Fruit fly (Drosophila melanogaster) whole organism, embryonic: ENCODE measurements around the gene CG6028.
A peak's percentile ranks its signal among the peaks of the same experiment; 100 is the strongest.

Experiments used
- Atf-2 ChIP-seq: fragments of 200-800 bp; sonication (Bioruptor generic); optimal IDR thresholded peaks from 2 replicates; lab custom pipeline; 2016; ENCODE audit warnings: missing biosample characterization, missing genetic modification characterization
- Atf3 ChIP-seq: fragments of 200-800 bp; sonication (Bioruptor generic); optimal IDR thresholded peaks from 3 replicates; lab custom pipeline; 2016; ENCODE audit warnings: missing biosample characterization, missing genetic modification characterization
- CG1024 ChIP-seq: fragments of 200-800 bp; sonication (Bioruptor generic); IDR thresholded peaks from 2 replicates; pipeline ENCODE4 v1.3.6; 2022; ENCODE audit warnings: missing biosample characterization, missing genetic modification characterization
- CG11723 ChIP-seq: fragments of 200-800 bp; sonication (Bioruptor generic); optimal IDR thresholded peaks from 2 replicates; lab custom pipeline; 2017; ENCODE audit warnings: missing biosample characterization, mild to moderate bottlenecking, missing genetic modification characterization
- CG12769 ChIP-seq: fragments of 200-800 bp; sonication (Bioruptor generic); optimal IDR thresholded peaks from 2 replicates; lab custom pipeline; 2019; ENCODE audit warnings: missing biosample characterization, mild to moderate bottlenecking, missing genetic modification characterization, moderate library complexity
- CG14860 ChIP-seq: fragments of 200-800 bp; sonication (Bioruptor generic); IDR thresholded peaks from 3 replicates; pipeline ENCODE4 v1.3.6; 2022; ENCODE audit warnings: missing biosample characterization, missing genetic modification characterization; ENCODE audit not compliant: partially characterized antibody
- CG15696 ChIP-seq: fragments of 200-800 bp; sonication (Bioruptor generic); optimal IDR thresholded peaks from 2 replicates; lab custom pipeline; 2019; ENCODE audit warnings: missing biosample characterization, mild to moderate bottlenecking, missing genetic modification characterization, moderate library complexity
- CG1832 ChIP-seq: fragments of 200-800 bp; sonication (Bioruptor generic); optimal IDR thresholded peaks from 2 replicates; lab custom pipeline; 2017; ENCODE audit warnings: missing biosample characterization, mild to moderate bottlenecking, missing genetic modification characterization, inconsistent platforms
- CG18599 ChIP-seq: fragments of 200-800 bp; sonication (Bioruptor generic); optimal IDR thresholded peaks from 3 replicates; lab custom pipeline; 2017; ENCODE audit warnings: missing biosample characterization, missing genetic modification characterization, mild to moderate bottlenecking, moderate library complexity, missing genetic modification reagents
- CG2202 ChIP-seq: fragments of 200-800 bp; sonication (Bioruptor generic); optimal IDR thresholded peaks from 2 replicates; lab custom pipeline; 2018; ENCODE audit warnings: missing biosample characterization, mild to moderate bottlenecking, missing genetic modification characterization
- CG2678 ChIP-seq: fragments of 200-800 bp; sonication (Bioruptor generic); optimal IDR thresholded peaks from 3 replicates; lab custom pipeline; 2019; ENCODE audit warnings: missing biosample characterization, mild to moderate bottlenecking, missing genetic modification characterization, moderate library complexity
- CG2712 ChIP-seq: fragments of 200-800 bp; optimal IDR thresholded peaks from 3 replicates; lab custom pipeline; 2019; ENCODE audit warnings: missing biosample characterization, mild to moderate bottlenecking, missing genetic modification characterization, moderate library complexity
- CG2875 ChIP-seq: fragments of 200-800 bp; sonication (Bioruptor generic); optimal IDR thresholded peaks from 2 replicates; lab custom pipeline; 2017; ENCODE audit warnings: missing biosample characterization, mild to moderate bottlenecking, missing genetic modification characterization, missing genetic modification reagents
- CG32772 ChIP-seq: fragments of 200-800 bp; sonication (Bioruptor generic); IDR thresholded peaks from 2 replicates; pipeline ENCODE4 v1.3.6; 2022; ENCODE audit warnings: missing biosample characterization, missing genetic modification characterization
- CG33557 ChIP-seq: fragments of 200-800 bp; sonication (Bioruptor generic); optimal IDR thresholded peaks from 2 replicates; lab custom pipeline; 2019; ENCODE audit warnings: missing biosample characterization, mild to moderate bottlenecking, missing genetic modification characterization, moderate library complexity
- CG4707 ChIP-seq: fragments of 200-800 bp; sonication (Bioruptor generic); optimal IDR thresholded peaks from 2 replicates; lab custom pipeline; 2018; ENCODE audit warnings: missing biosample characterization, mild to moderate bottlenecking, missing genetic modification characterization, moderate library complexity
- CG7357 ChIP-seq: fragments of 200-800 bp; sonication (Bioruptor generic); IDR thresholded peaks from 3 replicates; pipeline ENCODE4 v1.3.6; 2022; ENCODE audit warnings: missing biosample characterization, missing genetic modification characterization
- CG7745 ChIP-seq: fragments of 200-800 bp; sonication (Bioruptor generic); optimal IDR thresholded peaks from 2 replicates; lab custom pipeline; 2018; ENCODE audit warnings: missing biosample characterization, mild to moderate bottlenecking, missing genetic modification characterization, moderate library complexity
- CG7839 ChIP-seq: fragments of 200-800 bp; sonication (Bioruptor generic); optimal IDR thresholded peaks from 3 replicates; lab custom pipeline; 2018; ENCODE audit warnings: missing biosample characterization, mild to moderate bottlenecking, missing genetic modification characterization, moderate library complexity
- CG8290 ChIP-seq, 3 experiments: fragments of 200-800 bp; sonication (Bioruptor generic); optimal IDR thresholded peaks; 2 replicates each; lab custom pipeline; 2016 to 2019; ENCODE audit warnings: missing biosample characterization in 3 of 3, missing genetic modification characterization in 3 of 3, mild to moderate bottlenecking in 2 of 3, moderate library complexity in 1 of 3
- CG8359 ChIP-seq: fragments of 200-800 bp; sonication (Bioruptor generic); optimal IDR thresholded peaks from 2 replicates; lab custom pipeline; 2017; ENCODE audit warnings: missing biosample characterization, mild to moderate bottlenecking, missing genetic modification characterization, borderline replicate concordance
- CG8478 ChIP-seq: fragments of >200 bp; optimal IDR thresholded peaks from 2 replicates; lab custom pipeline; 2018
- CG9215 ChIP-seq: fragments of 200-800 bp; sonication (Bioruptor generic); IDR thresholded peaks from 2 replicates; pipeline ENCODE4 v1.3.6; 2022; ENCODE audit warnings: missing biosample characterization, missing genetic modification characterization
- CG9876 ChIP-seq: fragments of 200-800 bp; sonication (Bioruptor generic); optimal IDR thresholded peaks from 2 replicates; lab custom pipeline; 2016; ENCODE audit warnings: missing biosample characterization, missing genetic modification characterization
- Dad ChIP-seq: fragments of 200-800 bp; sonication (Bioruptor generic); optimal IDR thresholded peaks from 3 replicates; lab custom pipeline; 2016; ENCODE audit warnings: missing biosample characterization, missing genetic modification characterization
- Dfd ChIP-seq, 2 experiments: fragments of >200 bp; optimal IDR thresholded peaks; 2 replicates each; lab custom pipeline; 2017; ENCODE audit warnings: missing biosample characterization in 2 of 2, missing genetic modification characterization in 2 of 2
- E2f2 ChIP-seq: fragments of 200-800 bp; sonication (Bioruptor generic); IDR thresholded peaks from 2 replicates; pipeline ENCODE4 v1.3.6; 2022; ENCODE audit warnings: missing biosample characterization, missing genetic modification characterization
- Fer1 ChIP-seq: fragments of 200-800 bp; sonication (Bioruptor generic); optimal IDR thresholded peaks from 2 replicates; lab custom pipeline; 2017; ENCODE audit warnings: missing biosample characterization, mild to moderate bottlenecking, missing genetic modification characterization
- HmgD ChIP-seq: fragments of 200-800 bp; sonication (Bioruptor generic); optimal IDR thresholded peaks from 3 replicates; lab custom pipeline; 2016; ENCODE audit warnings: missing biosample characterization, missing genetic modification characterization
- Nf-YB ChIP-seq: fragments of 200-800 bp; sonication (Bioruptor generic); optimal IDR thresholded peaks from 3 replicates; lab custom pipeline; 2019; ENCODE audit warnings: missing biosample characterization, mild to moderate bottlenecking, missing genetic modification characterization, moderate library complexity
- Ravus ChIP-seq: fragments of 200-800 bp; sonication (Bioruptor generic); IDR thresholded peaks from 2 replicates; pipeline ENCODE4 v1.3.6; 2022; ENCODE audit warnings: missing biosample characterization, missing genetic modification characterization
- Side ChIP-seq: fragments of 200-800 bp; sonication (Bioruptor generic); optimal IDR thresholded peaks from 2 replicates; lab custom pipeline; 2016; ENCODE audit warnings: missing biosample characterization, missing genetic modification characterization
- Sox100B ChIP-seq: fragments of 200-800 bp; sonication (Bioruptor generic); optimal IDR thresholded peaks from 3 replicates; lab custom pipeline; 2018; ENCODE audit warnings: missing biosample characterization, mild to moderate bottlenecking, missing genetic modification characterization
- al ChIP-seq: fragments of 200-800 bp; sonication (Bioruptor generic); IDR thresholded peaks from 2 replicates; pipeline ENCODE4 v1.3.6; 2022; ENCODE audit warnings: missing biosample characterization, missing genetic modification characterization
- ase ChIP-seq: fragments of 200-800 bp; sonication (Bioruptor generic); IDR thresholded peaks from 3 replicates; pipeline ENCODE4 v1.3.6; 2022; ENCODE audit warnings: missing biosample characterization, missing genetic modification characterization
- cas ChIP-seq: fragments of 200-800 bp; sonication (Bioruptor generic); IDR thresholded peaks from 2 replicates; pipeline ENCODE4 v1.3.6; 2022; ENCODE audit warnings: missing biosample characterization, missing genetic modification characterization
- croc ChIP-seq: fragments of 200-800 bp; sonication (Bioruptor generic); conservative IDR thresholded peaks from 3 replicates; pipeline ENCODE4 v1.3.6; 2022; ENCODE audit warnings: missing biosample characterization, missing genetic modification characterization
- crol ChIP-seq: fragments of 200-800 bp; sonication (Bioruptor generic); IDR thresholded peaks from 2 replicates; pipeline ENCODE4 v1.3.6; 2022; ENCODE audit warnings: missing biosample characterization, missing genetic modification characterization
- dan ChIP-seq: fragments of 200-800 bp; sonication (Bioruptor generic); IDR thresholded peaks from 2 replicates; pipeline ENCODE4 v1.3.6; 2022; ENCODE audit warnings: missing biosample characterization, missing genetic modification characterization
- dpn ChIP-seq, 2 experiments: fragments of 200-800 bp; sonication (Bioruptor generic); optimal IDR thresholded peaks; 3 replicates each; lab custom pipeline; 2016; ENCODE audit warnings: missing biosample characterization in 2 of 2, missing genetic modification characterization in 2 of 2
- ems ChIP-seq: fragments of 200-800 bp; sonication (Bioruptor generic); optimal IDR thresholded peaks from 3 replicates; lab custom pipeline; 2016; ENCODE audit warnings: missing biosample characterization, missing genetic modification characterization
- hb ChIP-seq: fragments of 200-800 bp; sonication (Bioruptor generic); IDR thresholded peaks from 3 replicates; pipeline ENCODE4 v1.3.6; 2022; ENCODE audit warnings: missing biosample characterization, missing genetic modification characterization; ENCODE audit not compliant: partially characterized antibody
- nau ChIP-seq: fragments of 200-800 bp; sonication (Bioruptor generic); optimal IDR thresholded peaks from 3 replicates; lab custom pipeline; 2017; ENCODE audit warnings: missing biosample characterization, mild to moderate bottlenecking, missing genetic modification characterization, missing genetic modification reagents
- nerfin-2 ChIP-seq: fragments of 200-800 bp; sonication (Bioruptor generic); IDR thresholded peaks from 2 replicates; pipeline ENCODE4 v1.3.6; 2022; ENCODE audit warnings: missing biosample characterization, missing genetic modification characterization; ENCODE audit not compliant: partially characterized antibody
- nom ChIP-seq: fragments of 200-800 bp; sonication (Bioruptor generic); optimal IDR thresholded peaks from 2 replicates; lab custom pipeline; 2017; ENCODE audit warnings: missing biosample characterization, missing genetic modification characterization, mild to moderate bottlenecking, moderate library complexity, missing genetic modification reagents
- pnt ChIP-seq: fragments of 200-800 bp; sonication (Bioruptor generic); optimal IDR thresholded peaks from 3 replicates; lab custom pipeline; 2016; ENCODE audit warnings: missing biosample characterization, missing genetic modification characterization
- sr ChIP-seq: fragments of 200-800 bp; sonication (Bioruptor generic); IDR thresholded peaks from 3 replicates; pipeline ENCODE4 v1.3.6; 2022; ENCODE audit warnings: missing biosample characterization, missing genetic modification characterization
- unc-4 ChIP-seq: fragments of 200-800 bp; sonication (Bioruptor generic); IDR thresholded peaks from 2 replicates; pipeline ENCODE4 v1.3.6; 2022; ENCODE audit warnings: missing biosample characterization, missing genetic modification characterization; ENCODE audit not compliant: partially characterized antibody
- vfl ChIP-seq: fragments of 200-800 bp; sonication (Bioruptor generic); optimal IDR thresholded peaks from 2 replicates; lab custom pipeline; 2016; ENCODE audit warnings: missing biosample characterization, missing genetic modification characterization
- vvl ChIP-seq: fragments of 200-800 bp; sonication (Bioruptor generic); IDR thresholded peaks from 2 replicates; pipeline ENCODE4 v1.3.6; 2022; ENCODE audit warnings: missing biosample characterization, missing genetic modification characterization

Gene CG6028

dm6 chr3R:22039480-22039879 is 14.2 kb upstream of the CG6028 start (continued):
- no peak for TF ChIP-seq CG9215 (GFP tag; lab: Robert Waterston, UW)
- TF ChIP-seq CG8359 (GFP tag; lab: Kevin White, UChicago), result no peak
- no peak for TF ChIP-seq CG9876
- TF ChIP-seq CG7357 (GFP tag; lab: Robert Waterston, UW), result 0 out of 3 replicates have a peak, but pooled peaks have one; percentile 17
- no peak for TF ChIP-seq crol
- no peak for TF ChIP-seq hb (GFP tag; lab: Robert Waterston, UW)
- TF ChIP-seq vfl (GFP tag; lab: Kevin White, UChicago), result no peak
- TF ChIP-seq nom (GFP tag; lab: Kevin White, UChicago), result no peak
- no peak for TF ChIP-seq Side (GFP tag; lab: Kevin White, UChicago)
- TF ChIP-seq CG7839, result no peak
- TF ChIP-seq HmgD (GFP tag; lab: Kevin White, UChicago), result no peak
- TF ChIP-seq Dad (GFP tag; lab: Kevin White, UChicago), result no peak
- TF ChIP-seq CG15696 (tag; lab: Kevin White, UChicago), result no peak
- no peak for TF ChIP-seq dan
- TF ChIP-seq CG2875 (GFP tag; lab: Kevin White, UChicago), result peak; percentile 34
- TF ChIP-seq sr (GFP tag; lab: Robert Waterston, UW), result peak; percentile 85; the same call in 2 of the 3 replicates
- TF ChIP-seq Atf-2 (GFP tag; lab: Kevin White, UChicago), result no peak
- TF ChIP-seq CG8478, result no peak
- TF ChIP-seq Atf3 (GFP tag; lab: Kevin White, UChicago), result no peak
- TF ChIP-seq CG14860 (GFP tag; lab: Robert Waterston, UW), result no peak
- peak; percentile 47; the same call in 1 of the 2 replicates for TF ChIP-seq CG1024 (GFP tag; lab: Robert Waterston, UW)
- no peak for TF ChIP-seq CG18599 (GFP tag; lab: Kevin White, UChicago)
- TF ChIP-seq CG33557 (GFP tag; lab: Kevin White, UChicago), result no peak
- TF ChIP-seq nau (GFP tag; lab: Kevin White, UChicago), result no peak
- peak; percentile 89 for TF ChIP-seq vvl (GFP tag; lab: Robert Waterston, UW)
- TF ChIP-seq CG7745, result no peak
- peak; percentile 29 for TF ChIP-seq ems (GFP tag; lab: Kevin White, UChicago)
- no peak for TF ChIP-seq Nf-YB (GFP tag; lab: Kevin White, UChicago)
- TF ChIP-seq nerfin-2 (GFP tag; lab: Robert Waterston, UW), result no peak
- TF ChIP-seq CG2678 (tag; lab: Kevin White, UChicago), result no peak
- no peak; the same call in 2 of the 3 replicates for TF ChIP-seq croc (GFP tag; lab: Robert Waterston, UW)
- peak; percentile 52; the same call in 1 of the 2 replicates for TF ChIP-seq E2f2 (GFP tag; lab: Robert Waterston, UW)
- TF ChIP-seq Dfd (GFP tag; optimal IDR thresholded peaks at IDR 0.05; lab: Kevin White, UChicago), result no peak
- TF ChIP-seq CG32772, result peak; percentile 54
- TF ChIP-seq dpn (GFP tag; optimal IDR thresholded peaks at IDR 0.05; lab: Kevin White, UChicago), result peak in 1 of 2 experiments; percentile 54
- TF ChIP-seq CG12769 (tag; lab: Kevin White, UChicago), result no peak
- TF ChIP-seq CG11723 (GFP tag; lab: Kevin White, UChicago), result no peak
- no peak for TF ChIP-seq al (GFP tag; lab: Robert Waterston, UW)
- no peak for TF ChIP-seq unc-4 (GFP tag; lab: Robert Waterston, UW)
- TF ChIP-seq CG2202 (tag; lab: Kevin White, UChicago), result peak; percentile 11
- peak; percentile 63 for TF ChIP-seq CG2712 (tag; lab: Kevin White, UChicago)
- no peak for TF ChIP-seq CG1832
- no peak; the same call in 1 of the 2 replicates for TF ChIP-seq Ravus
- no peak for TF ChIP-seq CG8290 (GFP tag; optimal IDR thresholded peaks at IDR 0.05; lab: Kevin White, UChicago)
- TF ChIP-seq CG8290 (tag; optimal IDR thresholded peaks at IDR 0.05; lab: Kevin White, UChicago), result no peak
- TF ChIP-seq cas (GFP tag; lab: Robert Waterston, UW), result no peak
- no peak for TF ChIP-seq CG4707
- TF ChIP-seq pnt (GFP tag; lab: Kevin White, UChicago), result no peak
- TF ChIP-seq Sox100B (GFP tag; lab: Kevin White, UChicago), result no peak
- peak; percentile 72; the same call in 2 of the 3 replicates for TF ChIP-seq ase (GFP tag; lab: Robert Waterston, UW)
- TF ChIP-seq Fer1 (GFP tag; lab: Kevin White, UChicago), result peak; percentile 6
